Worm (Caenorhabditis elegans) whole organism, mixed stage, embryonic: ENCODE measurements around the gene W08F4.10.
A peak's percentile ranks its signal among the peaks of the same experiment; 100 is the strongest.

ENCODE experiments used
- elt-1 ChIP-seq: sonication (generic microtip); optimal IDR thresholded peaks from 2 replicates; lab custom pipeline; 2017; ENCODE audit warnings: missing genetic modification characterization, mild to moderate bottlenecking, missing compliant biosample characterization, antibody characterized with exemption, moderate library complexity, borderline replicate concordance; ENCODE audit not compliant: insufficient read depth
- elt-3 ChIP-seq: fragments of 150-350 bp; optimal IDR thresholded peaks from 2 replicates; lab custom pipeline; 2014; ENCODE audit warnings: missing biosample characterization, missing genetic modification characterization
- flh-1 ChIP-seq: fragments of 200-800 bp; sonication (Bioruptor generic); optimal IDR thresholded peaks from 2 replicates; lab custom pipeline; 2018; ENCODE audit warnings: mild to moderate bottlenecking, missing genetic modification characterization, moderate library complexity, missing compliant biosample characterization
- ham-2 ChIP-seq: fragments of 200-800 bp; sonication (Bioruptor generic); optimal IDR thresholded peaks from 2 replicates; lab custom pipeline; 2018; ENCODE audit warnings: mild to moderate bottlenecking, missing genetic modification characterization, missing compliant biosample characterization
- hlh-1 ChIP-seq: fragments of 150-350 bp; optimal IDR thresholded peaks from 2 replicates; lab custom pipeline; 2014; ENCODE audit warnings: missing biosample characterization, missing genetic modification reagents, missing genetic modification characterization
- lsy-2 ChIP-seq: fragments of 150-350 bp; optimal IDR thresholded peaks from 2 replicates; lab custom pipeline; 2014; ENCODE audit warnings: missing biosample characterization, missing genetic modification characterization
- mab-5 ChIP-seq: fragments of 150-350 bp; optimal IDR thresholded peaks from 2 replicates; lab custom pipeline; 2014; ENCODE audit warnings: missing biosample characterization, missing genetic modification characterization
- nhr-2 ChIP-seq: fragments of 150-350 bp; optimal IDR thresholded peaks from 2 replicates; lab custom pipeline; 2014; ENCODE audit warnings: missing biosample characterization, missing genetic modification characterization
- nhr-237 ChIP-seq: fragments of 150-350 bp; optimal IDR thresholded peaks from 2 replicates; lab custom pipeline; 2014; ENCODE audit warnings: missing biosample characterization, missing genetic modification characterization
- nhr-28 ChIP-seq: fragments of 150-350 bp; optimal IDR thresholded peaks from 2 replicates; lab custom pipeline; 2014; ENCODE audit warnings: missing biosample characterization, missing genetic modification characterization
- snpc-4 ChIP-seq: fragments of 150-350 bp; optimal IDR thresholded peaks from 2 replicates; lab custom pipeline; 2014; ENCODE audit warnings: missing biosample characterization, missing genetic modification characterization
- sptf-1 ChIP-seq: sonication (generic microtip); optimal IDR thresholded peaks from 2 replicates; lab custom pipeline; 2017; ENCODE audit warnings: mild to moderate bottlenecking, missing genetic modification characterization, moderate library complexity, missing compliant biosample characterization
- unc-120 ChIP-seq: sonication (generic microtip); optimal IDR thresholded peaks from 2 replicates; lab custom pipeline; 2017; ENCODE audit warnings: missing genetic modification characterization, missing compliant biosample characterization; ENCODE audit not compliant: poor library complexity, severe bottlenecking
- unc-62 ChIP-seq: fragments of 150-350 bp; optimal IDR thresholded peaks from 2 replicates; lab custom pipeline; 2014; ENCODE audit warnings: missing biosample characterization, missing genetic modification reagents, missing genetic modification characterization

- TF ChIP-seq lsy-2 (tag; lab: Kevin White, UChicago) = peak; percentile 1
- TF ChIP-seq unc-120 (tag; lab: Kevin White, UChicago) = peak; percentile 3
- no peak for TF ChIP-seq elt-3 (tag; lab: Kevin White, UChicago)
- peak; percentile 90 for TF ChIP-seq hlh-1
- no peak for TF ChIP-seq snpc-4 (tag; lab: Kevin White, UChicago)
- no peak for TF ChIP-seq nhr-28 (tag; lab: Kevin White, UChicago)
- TF ChIP-seq sptf-1 (tag; lab: Kevin White, UChicago) = no peak
- no peak for TF ChIP-seq nhr-2
- TF ChIP-seq flh-1 = no peak
- TF ChIP-seq elt-1 (tag; lab: Kevin White, UChicago) = no peak
- peak; percentile 95 for TF ChIP-seq unc-62 (GFP tag; lab: Kevin White, UChicago)
- no peak for TF ChIP-seq ham-2 (GFP tag; lab: Kevin White, UChicago)
- TF ChIP-seq nhr-237 = no peak
- TF ChIP-seq mab-5 = peak; percentile 79
Observed at ce11 chrII:602969-603368, 12.0 kb upstream of the W08F4.10 start.
